Worm (Caenorhabditis elegans): Measurements from ENCODE around the gene F54F7.8.
A peak's percentile ranks its signal among the peaks of the same experiment; 100 is the strongest.

The F54F7.8 gene

ce11 chrX:11872210-11872609 is 17.4 kb upstream of the F54F7.8 start (continued):
- TF ChIP-seq hlh-11 (tag; optimal IDR thresholded peaks at IDR 0.05) (peak; percentile 19), dpl-1 (GFP tag; optimal IDR thresholded peaks at IDR 0.05) (no peak), snpc-4 (tag; optimal IDR thresholded peaks at IDR 0.05) (no peak), ceh-20 (GFP tag; IDR thresholded peaks at IDR 0.05) (no peak), daf-8 (GFP tag; IDR thresholded peaks at IDR 0.05) (no peak), dmd-6 (GFP tag; IDR thresholded peaks at IDR 0.05) (peak; percentile 56), ceh-44 (GFP tag; IDR thresholded peaks at IDR 0.05) (0 out of 2 replicates have a peak, but pooled peaks have one; percentile 26), madf-5 (GFP tag; IDR thresholded peaks at IDR 0.05) (peak in 1 of 2 experiments; percentile 80; a peak in 1 of 4 replicates), daf-16 (GFP tag; optimal IDR thresholded peaks at IDR 0.05) (peak in 1 of 2 experiments; percentile 83), daf-16 (tag; optimal IDR thresholded peaks at IDR 0.05) (peak; percentile 75), skn-1 (tag; optimal IDR thresholded peaks at IDR 0.05) (no peak), nhr-10 (tag; optimal IDR thresholded peaks at IDR 0.05) (no peak), zfp-3 (GFP tag; conservative IDR thresholded peaks at IDR 0.05) (no peak), unc-130 (GFP tag; optimal IDR thresholded peaks at IDR 0.05) (no peak), lsy-2 (tag; optimal IDR thresholded peaks at IDR 0.05) (no peak), aha-1 (tag) (no peak), arid-1 (GFP tag; conservative IDR thresholded peaks at IDR 0.05) (peak; percentile 63), nhr-76 (tag; optimal IDR thresholded peaks at IDR 0.05) (no peak)

ce11 chrX:11870393-11870792 is 15.6 kb upstream of the F54F7.8 start:
- peak; percentile 47; the same call in 1 of the 2 replicates for TF ChIP-seq tra-1 (GFP tag; IDR thresholded peaks at IDR 0.05)
- TF ChIP-seq aha-1 (tag) = peak; percentile 13
- 0 out of 2 replicates have a peak, but pooled peaks have one; percentile 27 for TF ChIP-seq ceh-44 (GFP tag; IDR thresholded peaks at IDR 0.05)
- no peak for TF ChIP-seq ZK546.5 (tag; optimal IDR thresholded peaks at IDR 0.05)
- no peak for TF ChIP-seq aly-2 (tag; optimal IDR thresholded peaks at IDR 0.05)

ce11 chrX:11869260-11869659 is 14.5 kb upstream of the F54F7.8 start, which contains the start of gene dot-1.2:
Gene dot-1.2 (minus strand): TSS chrX:11869360.
- TF ChIP-seq lsy-2 (tag; optimal IDR thresholded peaks at IDR 0.05) (no peak), nhr-237 (tag; optimal IDR thresholded peaks at IDR 0.05) (no peak), ZK546.5 (tag; optimal IDR thresholded peaks at IDR 0.05) (no peak), tra-1 (GFP tag; IDR thresholded peaks at IDR 0.05) (no peak), madf-5 (GFP tag; IDR thresholded peaks at IDR 0.05) (no peak), nhr-11 (tag; optimal IDR thresholded peaks at IDR 0.05) (no peak), dmd-6 (GFP tag; IDR thresholded peaks at IDR 0.05) (no peak), T20F7.1 (GFP tag; optimal IDR thresholded peaks at IDR 0.05) (no peak), unc-62 (GFP tag; optimal IDR thresholded peaks at IDR 0.05 in 1 of 2) (peak in 1 of 2 experiments; percentile 43), unc-62 (tag; optimal IDR thresholded peaks at IDR 0.05) (no peak)

- TF ChIP-seq R02D3.7 (tag; optimal IDR thresholded peaks at IDR 0.05) = no peak
- TF ChIP-seq unc-62 (GFP tag; optimal IDR thresholded peaks at IDR 0.05 in 1 of 2) = peak in 1 of 2 experiments; percentile 69
- no peak for TF ChIP-seq unc-62 (tag; optimal IDR thresholded peaks at IDR 0.05)
Observed at ce11 chrX:11865083-11865482, 10.3 kb upstream of the F54F7.8 start, which contains the start of gene F54F7.6. Gene F54F7.6 (plus strand): TSS chrX:11865383.

- TF ChIP-seq ZK546.5 (tag; optimal IDR thresholded peaks at IDR 0.05) = no peak
- TF ChIP-seq saeg-2 (GFP tag; IDR thresholded peaks at IDR 0.05) = no peak
- no peak for TF ChIP-seq nhr-25 (tag; optimal IDR thresholded peaks at IDR 0.05; ENCODE audit: borderline replicate concordance, insufficient read depth)
- TF ChIP-seq snpc-4 (tag; optimal IDR thresholded peaks at IDR 0.05) = no peak
- TF ChIP-seq nhr-76 (tag; optimal IDR thresholded peaks at IDR 0.05) = no peak
- no peak for TF ChIP-seq unc-62 (GFP tag; optimal IDR thresholded peaks at IDR 0.05 in 1 of 2)
- no peak for TF ChIP-seq unc-62 (tag; optimal IDR thresholded peaks at IDR 0.05)
- TF ChIP-seq aha-1 (tag) = no peak
- no peak for TF ChIP-seq lin-1 (GFP tag; IDR thresholded peaks at IDR 0.05)
- TF ChIP-seq zip-11 (GFP tag; IDR thresholded peaks at IDR 0.05) = no peak
- no peak for TF ChIP-seq madf-9 (GFP tag; conservative IDR thresholded peaks at IDR 0.05)
- no peak for TF ChIP-seq lin-15B (tag; optimal IDR thresholded peaks at IDR 0.05)
- no peak for TF ChIP-seq Y5F2A.4 (GFP tag; optimal IDR thresholded peaks at IDR 0.05)
Observed at ce11 chrX:11863307-11863706, 8.5 kb upstream of the F54F7.8 start, which contains the start of gene F54F7.10. Gene F54F7.10 (plus strand): TSS chrX:11863607.
